Fruit fly (Drosophila melanogaster): ENCODE measurements around the gene ATPsynepsilonL.

Gene ATPsynepsilonL

dm6 chr3R:10106796-10107195 is 14.8 kb upstream of the ATPsynepsilonL start:
- no peak for TF ChIP-seq CG9705 (GFP tag; optimal IDR thresholded peaks at IDR 0.05)
- TF ChIP-seq Hnf4 (GFP tag; optimal IDR thresholded peaks at IDR 0.05), result no peak
- TF ChIP-seq dl (GFP tag; optimal IDR thresholded peaks at IDR 0.05; ENCODE audit: insufficient read depth in 1 of 2, partially characterized antibody in 2 of 2), result no peak

DNA sequence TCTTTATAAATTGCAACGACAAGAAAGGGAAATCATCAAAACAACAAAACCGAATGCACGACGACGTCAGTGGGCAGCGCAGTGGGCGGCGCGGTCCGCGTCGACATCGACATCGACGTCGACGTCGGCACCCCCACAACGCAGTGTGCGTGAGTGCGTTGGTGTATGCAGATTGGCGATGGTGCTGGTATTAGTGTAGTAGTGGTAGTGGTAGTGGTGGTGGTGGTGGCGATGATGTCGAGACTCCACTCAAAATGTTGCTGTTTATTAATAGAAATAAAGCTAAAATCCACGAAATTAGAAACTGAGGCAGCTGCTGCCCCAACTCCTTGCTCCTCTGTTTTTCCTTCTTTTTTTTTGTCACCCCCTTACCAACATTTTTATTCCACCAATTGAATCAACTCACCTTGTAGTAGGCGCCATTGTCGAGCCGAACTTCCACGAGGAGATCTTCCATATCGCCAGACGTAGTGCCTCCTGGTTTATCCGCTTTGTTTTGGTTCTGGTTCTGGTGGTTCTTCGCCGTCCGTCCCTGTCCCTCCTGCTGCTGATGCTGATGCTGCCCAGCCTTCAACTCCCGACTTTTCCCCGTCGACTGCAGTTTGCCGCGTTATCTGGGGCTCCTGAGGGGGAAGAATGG is 13.2 kb upstream of the ATPsynepsilonL start:
- TF ChIP-seq N (GFP tag; optimal IDR thresholded peaks at IDR 0.05), result peak; percentile 58
- no peak for TF ChIP-seq psq (GFP tag; optimal IDR thresholded peaks at IDR 0.05)

- TF ChIP-seq dl (GFP tag; optimal IDR thresholded peaks at IDR 0.05; ENCODE audit: insufficient read depth in 1 of 2, partially characterized antibody in 2 of 2) (peak in 1 of 2 experiments; percentile 79), N (GFP tag; optimal IDR thresholded peaks at IDR 0.05) (peak; percentile 80), CG32264 (GFP tag; optimal IDR thresholded peaks at IDR 0.05) (no peak), brk (GFP tag; optimal IDR thresholded peaks at IDR 0.05) (no peak), usp (GFP tag; optimal IDR thresholded peaks at IDR 0.05) (no peak), dmrt93B (GFP tag; optimal IDR thresholded peaks at IDR 0.05) (no peak), Hnf4 (GFP tag; optimal IDR thresholded peaks at IDR 0.05) (no peak), br (GFP tag; optimal IDR thresholded peaks at IDR 0.05) (no peak), Dif (GFP tag; optimal IDR thresholded peaks at IDR 0.05; ENCODE audit: partially characterized antibody) (peak; percentile 91)
These were observed 12.2 kb upstream of the ATPsynepsilonL start for dm6 chr3R:10109212-10109880.

- TF ChIP-seq Sp1 (GFP tag; optimal IDR thresholded peaks at IDR 0.05) (no peak), rgr (GFP tag; optimal IDR thresholded peaks at IDR 0.05) (peak; percentile 29), psq (GFP tag; optimal IDR thresholded peaks at IDR 0.05) (peak; percentile 97), Abd-B (GFP tag; optimal IDR thresholded peaks at IDR 0.05) (no peak), fru (GFP tag; optimal IDR thresholded peaks at IDR 0.05) (peak; percentile 59), dmrt93B (GFP tag; optimal IDR thresholded peaks at IDR 0.05) (no peak), foxo (GFP tag; optimal IDR thresholded peaks at IDR 0.05) (peak in 1 of 2 experiments; percentile 57), Rel (GFP tag; optimal IDR thresholded peaks at IDR 0.05) (no peak), Rel (tag; optimal IDR thresholded peaks at IDR 0.05) (peak; percentile 12), woc (GFP tag; optimal IDR thresholded peaks at IDR 0.05) (no peak), Myc (optimal IDR thresholded peaks at IDR 0.05) (peak; percentile 37), br (GFP tag; optimal IDR thresholded peaks at IDR 0.05) (peak; percentile 40), Hr83 (GFP tag; optimal IDR thresholded peaks at IDR 0.05; ENCODE audit: poor library complexity, severe bottlenecking) (no peak), Hr78 (GFP tag; optimal IDR thresholded peaks at IDR 0.05) (no peak), CG9705 (GFP tag; optimal IDR thresholded peaks at IDR 0.05) (peak; percentile 31), ey (GFP tag; optimal IDR thresholded peaks at IDR 0.05) (peak; percentile 26), sage (GFP tag; optimal IDR thresholded peaks at IDR 0.05) (no peak), h (GFP tag; optimal IDR thresholded peaks at IDR 0.05) (peak; percentile 60), OdsH (GFP tag; optimal IDR thresholded peaks at IDR 0.05) (peak; percentile 11), HLH106 (tag; optimal IDR thresholded peaks at IDR 0.05) (peak; percentile 50), Mio (GFP tag; optimal IDR thresholded peaks at IDR 0.05) (no peak), sv (GFP tag; optimal IDR thresholded peaks at IDR 0.05) (no peak), GATAd (GFP tag; optimal IDR thresholded peaks at IDR 0.05) (peak; percentile 77)
These were observed 11.6 kb upstream of the ATPsynepsilonL start, which contains the start of gene Fmr1 for dm6 chr3R:10109938-10110337. TSS of gene Fmr1 (minus strand) at chr3R:10110121.

DNA sequence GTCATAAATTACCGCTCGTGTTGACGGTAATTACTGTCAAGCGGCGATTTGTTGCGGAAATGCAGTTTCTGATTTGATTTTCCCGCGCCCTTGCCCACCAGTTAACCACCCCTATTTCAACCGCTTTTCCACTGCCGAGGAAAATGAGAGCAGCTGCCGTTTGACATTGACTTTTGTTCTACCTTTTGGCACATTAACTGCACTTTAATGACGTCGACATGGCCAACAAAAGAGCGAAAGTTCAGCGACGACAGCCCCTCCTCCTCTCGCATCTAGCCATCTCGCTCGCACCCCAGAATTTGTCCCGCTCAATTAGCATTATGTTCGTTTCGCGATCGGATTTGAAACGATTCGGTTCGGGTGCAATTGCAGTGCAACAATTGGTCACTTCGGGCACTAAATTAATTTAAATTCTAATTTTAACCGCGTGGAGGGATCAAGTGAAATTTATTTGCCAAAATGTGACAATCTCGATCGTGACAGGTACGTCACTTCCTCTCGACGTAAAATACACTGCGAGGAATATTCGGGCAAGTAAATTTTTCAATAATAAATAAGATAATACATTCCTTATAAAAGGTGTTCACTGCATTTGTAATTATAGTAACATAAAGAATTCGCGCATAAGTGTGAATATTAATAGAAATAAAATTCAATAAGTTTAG is 10.3 kb upstream of the ATPsynepsilonL start:
- TF ChIP-seq dl (GFP tag; optimal IDR thresholded peaks at IDR 0.05; ENCODE audit: insufficient read depth in 1 of 2, partially characterized antibody in 2 of 2) (no peak), CG9705 (GFP tag; optimal IDR thresholded peaks at IDR 0.05) (no peak), psq (GFP tag; optimal IDR thresholded peaks at IDR 0.05) (no peak), GATAd (GFP tag; optimal IDR thresholded peaks at IDR 0.05) (no peak), lola (GFP tag; optimal IDR thresholded peaks at IDR 0.05) (no peak), Rel (GFP tag; optimal IDR thresholded peaks at IDR 0.05) (no peak), Rel (tag; optimal IDR thresholded peaks at IDR 0.05) (no peak), br (GFP tag; optimal IDR thresholded peaks at IDR 0.05) (no peak), woc (GFP tag; optimal IDR thresholded peaks at IDR 0.05) (no peak), Hr83 (GFP tag; optimal IDR thresholded peaks at IDR 0.05; ENCODE audit: poor library complexity, severe bottlenecking) (no peak), sv (GFP tag; optimal IDR thresholded peaks at IDR 0.05) (no peak), sage (GFP tag; optimal IDR thresholded peaks at IDR 0.05) (no peak), Hnf4 (GFP tag; optimal IDR thresholded peaks at IDR 0.05) (no peak)
